Fruit fly (Drosophila melanogaster) whole organism, wandering third instar larva: ENCODE results near the gene CG14629.

Experiments used
- Abd-B ChIP-seq: fragments of >200 bp; optimal IDR thresholded peaks from 2 replicates; lab custom pipeline; 2017; ENCODE audit warnings: missing biosample characterization, missing genetic modification characterization
- CG32264 ChIP-seq: fragments of 200-800 bp; sonication (Bioruptor generic); optimal IDR thresholded peaks from 2 replicates; lab custom pipeline; 2016; ENCODE audit warnings: missing biosample characterization, missing genetic modification characterization
- CG9705 ChIP-seq: fragments of 200-800 bp; sonication (Bioruptor generic); optimal IDR thresholded peaks from 2 replicates; lab custom pipeline; 2018; ENCODE audit warnings: missing biosample characterization, mild to moderate bottlenecking, missing genetic modification characterization
- CrebA ChIP-seq: fragments of 200-800 bp; sonication (Bioruptor generic); optimal IDR thresholded peaks from 2 replicates; lab custom pipeline; 2016; ENCODE audit warnings: missing biosample characterization, mild to moderate bottlenecking, missing genetic modification characterization, borderline replicate concordance
- Dfd ChIP-seq: fragments of >200 bp; optimal IDR thresholded peaks from 2 replicates; lab custom pipeline; 2017; ENCODE audit warnings: missing biosample characterization, missing genetic modification characterization
- Dif ChIP-seq: fragments of 200-275, 200-300 bp; sonication (Bioruptor generic); optimal IDR thresholded peaks from 2 replicates; lab custom pipeline; 2018; ENCODE audit warnings: missing biosample characterization, missing genetic modification characterization; ENCODE audit not compliant: partially characterized antibody
- GATAd ChIP-seq: sonication (Bioruptor generic); optimal IDR thresholded peaks from 2 replicates; lab custom pipeline; 2016; ENCODE audit warnings: missing biosample characterization, missing genetic modification characterization
- HLH106 ChIP-seq: fragments of 200-800 bp; optimal IDR thresholded peaks from 3 replicates; lab custom pipeline; 2019; ENCODE audit warnings: missing biosample characterization, mild to moderate bottlenecking, missing genetic modification characterization, moderate library complexity
- Hnf4 ChIP-seq: fragments of 200-800 bp; sonication (Bioruptor generic); optimal IDR thresholded peaks from 2 replicates; lab custom pipeline; 2016; ENCODE audit warnings: missing biosample characterization, mild to moderate bottlenecking, missing genetic modification characterization
- Hr78 ChIP-seq: fragments of >200 bp; optimal IDR thresholded peaks from 2 replicates; lab custom pipeline; 2017; ENCODE audit warnings: missing biosample characterization, missing genetic modification characterization
- Hr83 ChIP-seq: fragments of 200-300 bp; sonication (Bioruptor generic); optimal IDR thresholded peaks from 2 replicates; lab custom pipeline; 2016; ENCODE audit warnings: missing biosample characterization, mild to moderate bottlenecking, missing genetic modification characterization, moderate library complexity; ENCODE audit not compliant: poor library complexity, severe bottlenecking
- Jra ChIP-seq: sonication (Bioruptor generic); optimal IDR thresholded peaks from 2 replicates; lab custom pipeline; 2016; ENCODE audit warnings: missing biosample characterization, missing genetic modification characterization
- Mio ChIP-seq: sonication (Bioruptor generic); optimal IDR thresholded peaks from 2 replicates; lab custom pipeline; 2016; ENCODE audit warnings: missing biosample characterization, missing genetic modification characterization
- Myc ChIP-seq: fragments of >200 bp; optimal IDR thresholded peaks from 2 replicates; lab custom pipeline; 2017
- N ChIP-seq: fragments of >200 bp; optimal IDR thresholded peaks from 2 replicates; lab custom pipeline; 2018; ENCODE audit warnings: missing biosample characterization, missing external identifiers, missing genetic modification characterization
- OdsH ChIP-seq: fragments of 200-800 bp; sonication (Bioruptor generic); optimal IDR thresholded peaks from 2 replicates; lab custom pipeline; 2016; ENCODE audit warnings: missing biosample characterization, mild to moderate bottlenecking, missing genetic modification characterization
- Rel ChIP-seq, 2 experiments: fragments of 200-800 bp; sonication (Bioruptor generic) in 1 of 2; optimal IDR thresholded peaks; 2 replicates in 1 of 2; 3 replicates in 1 of 2; lab custom pipeline; 2016 to 2019; ENCODE audit warnings: mild to moderate bottlenecking in 2 of 2, missing biosample characterization in 2 of 2, missing genetic modification characterization in 2 of 2, moderate library complexity in 1 of 2
- Sp1 ChIP-seq: fragments of 200-800 bp; sonication (Bioruptor generic); optimal IDR thresholded peaks from 3 replicates; lab custom pipeline; 2019; ENCODE audit warnings: missing biosample characterization, mild to moderate bottlenecking, missing genetic modification characterization, moderate library complexity
- Vsx2 ChIP-seq: fragments of 200-300, 225-300 bp; sonication (Bioruptor generic); optimal IDR thresholded peaks from 2 replicates; lab custom pipeline; 2018; ENCODE audit warnings: missing biosample characterization, missing genetic modification characterization; ENCODE audit not compliant: partially characterized antibody
- br ChIP-seq: fragments of 200-800 bp; sonication (Bioruptor generic); optimal IDR thresholded peaks from 2 replicates; lab custom pipeline; 2016; ENCODE audit warnings: missing biosample characterization, missing genetic modification characterization
- brk ChIP-seq: fragments of 200-800 bp; sonication (Bioruptor generic); optimal IDR thresholded peaks from 2 replicates; lab custom pipeline; 2016; ENCODE audit warnings: missing biosample characterization, mild to moderate bottlenecking, missing genetic modification characterization
- dl ChIP-seq, 2 experiments: fragments of 175-275, 200-275 bp in 1 of 2; fragments of 200-275 bp in 1 of 2; sonication (Bioruptor generic); optimal IDR thresholded peaks; lab custom pipeline; 2018; ENCODE audit warnings: mild to moderate bottlenecking in 2 of 2, missing biosample characterization in 2 of 2, missing genetic modification characterization in 2 of 2, moderate library complexity in 2 of 2; ENCODE audit not compliant: partially characterized antibody in 2 of 2, insufficient read depth in 1 of 2
- dmrt93B ChIP-seq: fragments of 200-800 bp; sonication (Bioruptor generic); optimal IDR thresholded peaks from 2 replicates; lab custom pipeline; 2018; ENCODE audit warnings: missing biosample characterization, mild to moderate bottlenecking, missing genetic modification characterization
- dsf ChIP-seq: sonication (Bioruptor generic); optimal IDR thresholded peaks from 2 replicates; lab custom pipeline; 2016; ENCODE audit warnings: missing biosample characterization, missing genetic modification characterization, borderline replicate concordance
- ey ChIP-seq: fragments of 200-800 bp; sonication (Bioruptor generic); optimal IDR thresholded peaks from 2 replicates; lab custom pipeline; 2016; ENCODE audit warnings: missing biosample characterization, missing genetic modification characterization
- foxo ChIP-seq, 2 experiments: fragments of 200-800 bp; sonication (Bioruptor generic); optimal IDR thresholded peaks; 2 replicates in 1 of 2; 3 replicates in 1 of 2; lab custom pipeline; 2016 to 2017; ENCODE audit warnings: missing biosample characterization in 2 of 2, missing genetic modification characterization in 2 of 2
- fru ChIP-seq: fragments of 200-800 bp; sonication (Bioruptor generic); optimal IDR thresholded peaks from 3 replicates; lab custom pipeline; 2016; ENCODE audit warnings: missing biosample characterization, mild to moderate bottlenecking, missing genetic modification characterization
- h ChIP-seq: fragments of 200-800 bp; sonication (Bioruptor generic); optimal IDR thresholded peaks from 3 replicates; lab custom pipeline; 2016; ENCODE audit warnings: missing biosample characterization, mild to moderate bottlenecking, missing genetic modification characterization
- jim ChIP-seq: fragments of 175-275, 200-325 bp; sonication (Bioruptor generic); optimal IDR thresholded peaks from 2 replicates; lab custom pipeline; 2016; ENCODE audit warnings: missing biosample characterization, mild to moderate bottlenecking, missing genetic modification characterization
- lola ChIP-seq: fragments of >200 bp; optimal IDR thresholded peaks from 2 replicates; lab custom pipeline; 2017; ENCODE audit warnings: missing biosample characterization, missing genetic modification characterization
- pan ChIP-seq: fragments of >200 bp; optimal IDR thresholded peaks from 2 replicates; lab custom pipeline; 2017
- psq ChIP-seq: fragments of 200-800 bp; sonication (Bioruptor generic); optimal IDR thresholded peaks from 3 replicates; lab custom pipeline; 2017; ENCODE audit warnings: missing biosample characterization, mild to moderate bottlenecking, missing genetic modification characterization, moderate library complexity
- rgr ChIP-seq: fragments of 200-800 bp; sonication (Bioruptor generic); optimal IDR thresholded peaks from 3 replicates; lab custom pipeline; 2016; ENCODE audit warnings: missing biosample characterization, mild to moderate bottlenecking, missing genetic modification characterization
- sage ChIP-seq: fragments of 200-800 bp; sonication (Bioruptor generic); optimal IDR thresholded peaks from 2 replicates; lab custom pipeline; 2016; ENCODE audit warnings: missing biosample characterization, mild to moderate bottlenecking, missing genetic modification characterization
- sv ChIP-seq: fragments of 200-800 bp; sonication (Bioruptor generic); optimal IDR thresholded peaks from 3 replicates; lab custom pipeline; 2016; ENCODE audit warnings: missing biosample characterization, missing genetic modification characterization
- tai ChIP-seq: sonication (Bioruptor generic); optimal IDR thresholded peaks from 2 replicates; lab custom pipeline; 2016; ENCODE audit warnings: missing biosample characterization, missing genetic modification characterization
- usp ChIP-seq: fragments of >200 bp; optimal IDR thresholded peaks from 2 replicates; lab custom pipeline; 2017; ENCODE audit warnings: missing biosample characterization, missing genetic modification characterization
- woc ChIP-seq: sonication (Bioruptor generic); optimal IDR thresholded peaks from 2 replicates; lab custom pipeline; 2016; ENCODE audit warnings: missing biosample characterization, mild to moderate bottlenecking, missing genetic modification characterization

Gene CG14629

dm6 chrX:1063143-1063542 is 11.8 kb downstream of the CG14629 start:
- TF ChIP-seq CG9705 (GFP tag; lab: Kevin White, UChicago) (no peak), ey (GFP tag; lab: Kevin White, UChicago) (no peak)

dm6 chrX:1080715-1081114 is 29.4 kb downstream of the CG14629 start:
- TF ChIP-seq foxo (GFP tag; optimal IDR thresholded peaks at IDR 0.05; lab: Kevin White, UChicago), result peak in 1 of 2 experiments; percentile 4
- TF ChIP-seq woc (GFP tag; lab: Kevin White, UChicago), result no peak
- no peak for TF ChIP-seq Vsx2 (GFP tag; lab: Kevin White, UChicago)
- TF ChIP-seq fru, result peak; percentile 13
- TF ChIP-seq N, result no peak
- TF ChIP-seq br, result peak; percentile 11
- peak; percentile 0 for TF ChIP-seq rgr (GFP tag; lab: Kevin White, UChicago)

- TF ChIP-seq ey (GFP tag; lab: Kevin White, UChicago) (no peak), tai (GFP tag; lab: Kevin White, UChicago) (no peak), HLH106 (tag; lab: Kevin White, UChicago) (no peak), CrebA (GFP tag; lab: Kevin White, UChicago) (no peak), Vsx2 (GFP tag; lab: Kevin White, UChicago) (no peak), N (no peak), foxo (GFP tag; optimal IDR thresholded peaks at IDR 0.05; lab: Kevin White, UChicago) (no peak), brk (no peak), GATAd (no peak), OdsH (GFP tag; lab: Kevin White, UChicago) (no peak), br (no peak), Mio (GFP tag; lab: Kevin White, UChicago) (no peak), dl (GFP tag; optimal IDR thresholded peaks at IDR 0.05; lab: Kevin White, UChicago; ENCODE audit: insufficient read depth in 1 of 2, partially characterized antibody in 2 of 2) (no peak), Jra (GFP tag; lab: Kevin White, UChicago) (no peak), sv (no peak), Hr83 (no peak)
These were observed 31.1 kb downstream of the CG14629 start for dm6 chrX:1082417-1082816.

- no peak for TF ChIP-seq usp (GFP tag; lab: Kevin White, UChicago)
- no peak for TF ChIP-seq Myc (lab: Kevin White, UChicago)
- TF ChIP-seq Dif (GFP tag; lab: Kevin White, UChicago), result no peak
- no peak for TF ChIP-seq Dfd (GFP tag; lab: Kevin White, UChicago)
- no peak for TF ChIP-seq Hr83
- TF ChIP-seq ey (GFP tag; lab: Kevin White, UChicago), result peak; percentile 38
- no peak for TF ChIP-seq jim
- no peak for TF ChIP-seq Abd-B (GFP tag; lab: Kevin White, UChicago)
- TF ChIP-seq dsf (GFP tag; lab: Kevin White, UChicago), result no peak
- no peak for TF ChIP-seq Hnf4 (GFP tag; lab: Kevin White, UChicago)
- peak; percentile 4 for TF ChIP-seq psq
- TF ChIP-seq Vsx2 (GFP tag; lab: Kevin White, UChicago), result no peak
- TF ChIP-seq Sp1 (GFP tag; lab: Kevin White, UChicago), result no peak
- TF ChIP-seq tai (GFP tag; lab: Kevin White, UChicago), result no peak
- TF ChIP-seq rgr (GFP tag; lab: Kevin White, UChicago), result peak; percentile 52
- no peak for TF ChIP-seq Hr78 (GFP tag; lab: Kevin White, UChicago)
- TF ChIP-seq CrebA (GFP tag; lab: Kevin White, UChicago), result no peak
- TF ChIP-seq lola (GFP tag; lab: Kevin White, UChicago), result no peak
- no peak for TF ChIP-seq pan (lab: Kevin White, UChicago)
- no peak for TF ChIP-seq GATAd
- TF ChIP-seq sv, result no peak
- peak; percentile 28 for TF ChIP-seq fru
- TF ChIP-seq Mio (GFP tag; lab: Kevin White, UChicago), result no peak
- peak; percentile 2 for TF ChIP-seq HLH106 (tag; lab: Kevin White, UChicago)
- TF ChIP-seq dl (GFP tag; optimal IDR thresholded peaks at IDR 0.05; lab: Kevin White, UChicago; ENCODE audit: insufficient read depth in 1 of 2, partially characterized antibody in 2 of 2), result no peak
- TF ChIP-seq brk, result no peak
- no peak for TF ChIP-seq dmrt93B (GFP tag; lab: Kevin White, UChicago)
- peak; percentile 43 for TF ChIP-seq h (GFP tag; lab: Kevin White, UChicago)
- TF ChIP-seq foxo (GFP tag; optimal IDR thresholded peaks at IDR 0.05; lab: Kevin White, UChicago), result peak in 1 of 2 experiments; percentile 47
- no peak for TF ChIP-seq N
- no peak for TF ChIP-seq CG32264 (GFP tag; lab: Kevin White, UChicago)
- TF ChIP-seq br, result peak; percentile 11
- no peak for TF ChIP-seq CG9705 (GFP tag; lab: Kevin White, UChicago)
- TF ChIP-seq Jra (GFP tag; lab: Kevin White, UChicago), result no peak
- TF ChIP-seq Rel (GFP tag; optimal IDR thresholded peaks at IDR 0.05; lab: Kevin White, UChicago), result no peak
- no peak for TF ChIP-seq Rel (tag; optimal IDR thresholded peaks at IDR 0.05; lab: Kevin White, UChicago)
- peak; percentile 3 for TF ChIP-seq OdsH (GFP tag; lab: Kevin White, UChicago)
- no peak for TF ChIP-seq sage (GFP tag; lab: Kevin White, UChicago)
- TF ChIP-seq woc (GFP tag; lab: Kevin White, UChicago), result no peak
- TF ChIP-seq, all 38 proteins: peak for 9
These were observed 31.8 kb downstream of the CG14629 start for dm6 chrX:1083123-1083522.
